Worm (Caenorhabditis elegans) whole organism, young adult: Measurements from ENCODE around the gene hadb-1.

Experiments used
- T26A5.8 ChIP-seq: sonication (generic microtip); optimal IDR thresholded peaks from 2 replicates; lab custom pipeline; 2016; ENCODE audit warnings: missing genetic modification characterization, missing compliant biosample characterization
- ZK185.1 ChIP-seq: sonication (generic microtip); optimal IDR thresholded peaks from 2 replicates; lab custom pipeline; 2016; ENCODE audit warnings: mild to moderate bottlenecking, missing genetic modification characterization, missing compliant biosample characterization; ENCODE audit not compliant: poor library complexity, severe bottlenecking
- ama-1 ChIP-seq, 3 experiments: fragments of 150-350 bp in 1 of 3; sonication (generic microtip) in 2 of 3; optimal IDR thresholded peaks; 2 replicates each; lab custom pipeline; 2014 to 2018; ENCODE audit warnings: missing biosample characterization in 2 of 3, missing genetic modification characterization in 2 of 3, missing genetic modification reagents in 2 of 3
- dpl-1 ChIP-seq: fragments of 150-350 bp; optimal IDR thresholded peaks from 2 replicates; lab custom pipeline; 2014; ENCODE audit warnings: missing biosample characterization, missing genetic modification reagents, missing genetic modification characterization
- him-1 ChIP-seq: sonication (generic microtip); optimal IDR thresholded peaks from 2 replicates; lab custom pipeline; 2016; ENCODE audit warnings: missing genotype, missing genetic modification reagents, missing genetic modification characterization, missing compliant biosample characterization
- lsl-1 ChIP-seq: fragments of 200-800 bp; sonication (Bioruptor generic); optimal IDR thresholded peaks from 2 replicates; lab custom pipeline; 2018; ENCODE audit warnings: mild to moderate bottlenecking, missing genetic modification characterization, moderate library complexity, missing compliant biosample characterization
- madf-8 ChIP-seq: fragments of 200-800 bp; sonication (Bioruptor generic); conservative IDR thresholded peaks from 2 replicates; pipeline ENCODE4 v1.3.6; 2022; ENCODE audit warnings: missing genetic modification reagents, missing genetic modification characterization, missing compliant biosample characterization
- nfyb-1 ChIP-seq: fragments of 200-800 bp; sonication (Bioruptor generic); IDR thresholded peaks from 2 replicates; pipeline ENCODE4 v1.3.6; 2022; ENCODE audit warnings: missing genetic modification reagents, missing genetic modification characterization, missing compliant biosample characterization
- nhr-120 ChIP-seq: fragments of 200-800 bp; sonication (Bioruptor generic); IDR thresholded peaks from 2 replicates; pipeline ENCODE4 v1.3.6; 2022; ENCODE audit warnings: missing genetic modification characterization, missing compliant biosample characterization
- nhr-179 ChIP-seq: sonication (generic microtip); optimal IDR thresholded peaks from 2 replicates; lab custom pipeline; 2016; ENCODE audit warnings: mild to moderate bottlenecking, missing genetic modification characterization, missing compliant biosample characterization
- nhr-90 ChIP-seq: sonication (generic microtip); optimal IDR thresholded peaks from 2 replicates; lab custom pipeline; 2016; ENCODE audit warnings: missing genotype, mild to moderate bottlenecking, missing genetic modification characterization, missing compliant biosample characterization
- pha-4 ChIP-seq: fragments of 150-350 bp; sonication (generic microtip); optimal IDR thresholded peaks from 2 replicates; lab custom pipeline; 2014; ENCODE audit warnings: missing biosample characterization, missing genetic modification reagents, missing genetic modification characterization
- snpc-4 ChIP-seq, 5 experiments: fragments of 150-350 bp in 1 of 5; sonication (generic microtip) in 4 of 5; optimal IDR thresholded peaks; 2 replicates each; lab custom pipeline; 2014 to 2018; ENCODE audit warnings: missing genetic modification characterization in 5 of 5, missing biosample characterization in 3 of 5, antibody characterized with exemption in 2 of 5, mild to moderate bottlenecking in 2 of 5, missing compliant biosample characterization in 2 of 5, missing genotype in 2 of 5, moderate library complexity in 2 of 5, missing genetic modification reagents in 1 of 5
- ztf-25 ChIP-seq: fragments of 200-800 bp; sonication (Bioruptor generic); IDR thresholded peaks from 2 replicates; pipeline ENCODE4 v1.3.6; 2022; ENCODE audit warnings: missing genetic modification reagents, missing genetic modification characterization, missing compliant biosample characterization

- TF ChIP-seq dpl-1 (GFP tag; lab: Kevin White, UChicago) (no peak), snpc-4 (GFP tag; optimal IDR thresholded peaks at IDR 0.05; lab: Kevin White, UChicago) (no peak), snpc-4 (tag; optimal IDR thresholded peaks at IDR 0.05; lab: Kevin White, UChicago) (no peak), ZK185.1 (tag; lab: Kevin White, UChicago) (no peak), ztf-25 (GFP tag; lab: Robert Waterston, UW) (no peak), nhr-120 (no peak), lsl-1 (GFP tag; lab: Kevin White, UChicago) (no peak), madf-8 (GFP tag; lab: Robert Waterston, UW) (no peak), pha-4 (tag; lab: Kevin White, UChicago) (no peak), nhr-179 (no peak), nhr-90 (tag; lab: Kevin White, UChicago) (no peak), him-1 (tag; lab: Kevin White, UChicago) (no peak), ama-1 (optimal IDR thresholded peaks at IDR 0.05; lab: Kevin White, UChicago) (no peak), ama-1 (GFP tag; optimal IDR thresholded peaks at IDR 0.05; lab: Kevin White, UChicago) (no peak), nfyb-1 (GFP tag; lab: Robert Waterston, UW) (no peak), T26A5.8 (tag; lab: Kevin White, UChicago) (no peak)
These were observed 24.7 kb upstream of the hadb-1 start for ce11 chrIII:8712968-8713367.
